Fruit fly (Drosophila melanogaster) whole organism, embryonic: ENCODE measurements around the gene Rad60.
A peak's percentile ranks its signal among the peaks of the same experiment; 100 is the strongest.

Source experiments
- Ada2b ChIP-seq: fragments of 200-800 bp; sonication (Bioruptor generic); IDR thresholded peaks from 2 replicates; pipeline ENCODE4 v1.3.6; 2022; ENCODE audit warnings: missing biosample characterization, missing genetic modification characterization
- BtbVII ChIP-seq: fragments of 200-800 bp; sonication (Bioruptor generic); optimal IDR thresholded peaks from 3 replicates; lab custom pipeline; 2017; ENCODE audit warnings: missing biosample characterization, mild to moderate bottlenecking, missing genetic modification characterization
- CG10979 ChIP-seq: fragments of 200-800 bp; sonication (Bioruptor generic); optimal IDR thresholded peaks from 2 replicates; lab custom pipeline; 2018; ENCODE audit warnings: missing biosample characterization, mild to moderate bottlenecking, missing genetic modification characterization, moderate library complexity
- CG11093 ChIP-seq: fragments of 200-800 bp; sonication (Bioruptor generic); IDR thresholded peaks from 3 replicates; pipeline ENCODE4 v1.3.6; 2022; ENCODE audit warnings: missing biosample characterization, missing genetic modification characterization
- CG11398 ChIP-seq: fragments of 200-800 bp; sonication (Bioruptor generic); optimal IDR thresholded peaks from 2 replicates; lab custom pipeline; 2016; ENCODE audit warnings: missing biosample characterization, missing genetic modification characterization
- CG13775 ChIP-seq: fragments of 200-800 bp; sonication (Bioruptor generic); optimal IDR thresholded peaks from 3 replicates; lab custom pipeline; 2017; ENCODE audit warnings: missing biosample characterization, mild to moderate bottlenecking, missing genetic modification characterization
- CG17385 ChIP-seq: fragments of 200-800 bp; sonication (Bioruptor generic); optimal IDR thresholded peaks from 3 replicates; lab custom pipeline; 2018; ENCODE audit warnings: missing biosample characterization, mild to moderate bottlenecking, missing genetic modification characterization
- CG18599 ChIP-seq: fragments of 200-800 bp; sonication (Bioruptor generic); optimal IDR thresholded peaks from 3 replicates; lab custom pipeline; 2017; ENCODE audit warnings: missing biosample characterization, missing genetic modification characterization, mild to moderate bottlenecking, moderate library complexity, missing genetic modification reagents
- CG18764 ChIP-seq: fragments of 200-800 bp; sonication (Bioruptor generic); optimal IDR thresholded peaks from 3 replicates; lab custom pipeline; 2016; ENCODE audit warnings: missing biosample characterization, missing genetic modification characterization
- CG2116 ChIP-seq: fragments of 200-800 bp; sonication (Bioruptor generic); optimal IDR thresholded peaks from 3 replicates; lab custom pipeline; 2018; ENCODE audit warnings: missing biosample characterization, mild to moderate bottlenecking, missing genetic modification characterization
- CG2712 ChIP-seq: fragments of 200-800 bp; optimal IDR thresholded peaks from 3 replicates; lab custom pipeline; 2019; ENCODE audit warnings: missing biosample characterization, mild to moderate bottlenecking, missing genetic modification characterization, moderate library complexity
- CG31441 ChIP-seq: fragments of 200-800 bp; sonication (Bioruptor generic); IDR thresholded peaks from 2 replicates; pipeline ENCODE4 v1.3.6; 2022; ENCODE audit warnings: missing biosample characterization, missing genetic modification characterization
- CG32772 ChIP-seq: fragments of 200-800 bp; sonication (Bioruptor generic); IDR thresholded peaks from 2 replicates; pipeline ENCODE4 v1.3.6; 2022; ENCODE audit warnings: missing biosample characterization, missing genetic modification characterization
- CG34224 ChIP-seq: fragments of 200-800 bp; sonication (Bioruptor generic); IDR thresholded peaks from 3 replicates; pipeline ENCODE4 v1.3.6; 2022; ENCODE audit warnings: missing biosample characterization, missing genetic modification characterization; ENCODE audit not compliant: partially characterized antibody
- CG34422 ChIP-seq: fragments of 200-800 bp; sonication (Bioruptor generic); IDR thresholded peaks from 3 replicates; pipeline ENCODE4 v1.3.6; 2022; ENCODE audit warnings: missing biosample characterization, missing genetic modification characterization
- CG3847 ChIP-seq: fragments of 200-800 bp; sonication (Bioruptor generic); IDR thresholded peaks from 2 replicates; pipeline ENCODE4 v1.3.6; 2022; ENCODE audit warnings: missing biosample characterization, missing genetic modification characterization
- CG4424 ChIP-seq: fragments of 200-800 bp; sonication (Bioruptor generic); optimal IDR thresholded peaks from 3 replicates; lab custom pipeline; 2016; ENCODE audit warnings: missing biosample characterization, missing genetic modification characterization
- CG4617 ChIP-seq: fragments of 200-800 bp; sonication (Bioruptor generic); optimal IDR thresholded peaks from 3 replicates; lab custom pipeline; 2016; ENCODE audit warnings: missing biosample characterization, missing genetic modification characterization, borderline replicate concordance
- CG6175 ChIP-seq: fragments of 200-800 bp; sonication (Bioruptor generic); IDR thresholded peaks from 3 replicates; pipeline ENCODE4 v1.3.6; 2022; ENCODE audit warnings: missing biosample characterization, missing genetic modification characterization
- CG6791 ChIP-seq: fragments of 200-800 bp; sonication (Bioruptor generic); IDR thresholded peaks from 3 replicates; pipeline ENCODE4 v1.3.6; 2022; ENCODE audit warnings: missing biosample characterization, missing genetic modification characterization; ENCODE audit not compliant: partially characterized antibody
- CG8290 ChIP-seq, 3 experiments: fragments of 200-800 bp; sonication (Bioruptor generic); optimal IDR thresholded peaks; 2 replicates each; lab custom pipeline; 2016 to 2019; ENCODE audit warnings: missing biosample characterization in 3 of 3, missing genetic modification characterization in 3 of 3, mild to moderate bottlenecking in 2 of 3, moderate library complexity in 1 of 3
- CG8944 ChIP-seq: fragments of 200-800 bp; sonication (Bioruptor generic); optimal IDR thresholded peaks from 3 replicates; lab custom pipeline; 2016; ENCODE audit warnings: missing biosample characterization, missing genetic modification characterization
- CG9215 ChIP-seq: fragments of 200-800 bp; sonication (Bioruptor generic); IDR thresholded peaks from 2 replicates; pipeline ENCODE4 v1.3.6; 2022; ENCODE audit warnings: missing biosample characterization, missing genetic modification characterization
- CG9437 ChIP-seq: fragments of 200-800 bp; sonication (Bioruptor generic); optimal IDR thresholded peaks from 2 replicates; lab custom pipeline; 2018; ENCODE audit warnings: missing biosample characterization, mild to moderate bottlenecking, missing genetic modification characterization
- Doc3 ChIP-seq: fragments of 200-800 bp; sonication (Bioruptor generic); IDR thresholded peaks from 3 replicates; pipeline ENCODE4 v1.3.6; 2022; ENCODE audit warnings: missing biosample characterization, missing genetic modification characterization; ENCODE audit not compliant: partially characterized antibody
- Gsc ChIP-seq: fragments of 200-800 bp; sonication (Bioruptor generic); IDR thresholded peaks from 2 replicates; pipeline ENCODE4 v1.3.6; 2022; ENCODE audit warnings: missing biosample characterization, missing genetic modification characterization
- HLH4C ChIP-seq: fragments of 200-800 bp; sonication (Bioruptor generic); IDR thresholded peaks from 3 replicates; pipeline ENCODE4 v1.3.6; 2022; ENCODE audit warnings: missing biosample characterization, missing genetic modification characterization; ENCODE audit not compliant: partially characterized antibody
- Hand ChIP-seq: fragments of 200-800 bp; sonication (Bioruptor generic); optimal IDR thresholded peaks from 2 replicates; lab custom pipeline; 2017; ENCODE audit warnings: mild to moderate bottlenecking, missing biosample characterization, missing genetic modification reagents, missing genetic modification characterization
- HmgZ ChIP-seq: fragments of 200-800 bp; sonication (Bioruptor generic); optimal IDR thresholded peaks from 2 replicates; lab custom pipeline; 2018; ENCODE audit warnings: missing biosample characterization, mild to moderate bottlenecking, missing genetic modification characterization
- Hr3 ChIP-seq: fragments of 200-800 bp; sonication (Bioruptor generic); optimal IDR thresholded peaks from 3 replicates; lab custom pipeline; 2016; ENCODE audit warnings: missing biosample characterization, missing genetic modification characterization
- Mes4 ChIP-seq: fragments of 200-800 bp; sonication (Bioruptor generic); optimal IDR thresholded peaks from 2 replicates; lab custom pipeline; 2016; ENCODE audit warnings: missing biosample characterization, missing genetic modification characterization
- Oaz ChIP-seq: fragments of 200-800 bp; sonication (Bioruptor generic); IDR thresholded peaks from 2 replicates; pipeline ENCODE4 v1.3.6; 2022; ENCODE audit warnings: missing biosample characterization, missing genetic modification characterization
- Ptx1 ChIP-seq: fragments of 200-800 bp; sonication (Bioruptor generic); IDR thresholded peaks from 2 replicates; pipeline ENCODE4 v1.3.6; 2022; ENCODE audit warnings: missing biosample characterization, missing genetic modification characterization
- Sin3A ChIP-seq: fragments of >200 bp; optimal IDR thresholded peaks from 2 replicates; lab custom pipeline; 2018
- al ChIP-seq: fragments of 200-800 bp; sonication (Bioruptor generic); IDR thresholded peaks from 2 replicates; pipeline ENCODE4 v1.3.6; 2022; ENCODE audit warnings: missing biosample characterization, missing genetic modification characterization
- amos ChIP-seq: fragments of 200-800 bp; sonication (Bioruptor generic); IDR thresholded peaks from 2 replicates; pipeline ENCODE4 v1.3.6; 2022; ENCODE audit warnings: missing biosample characterization, missing genetic modification characterization; ENCODE audit not compliant: partially characterized antibody
- cg ChIP-seq: fragments of 200-800 bp; sonication (Bioruptor generic); optimal IDR thresholded peaks from 3 replicates; lab custom pipeline; 2019; ENCODE audit warnings: missing biosample characterization, mild to moderate bottlenecking, missing genetic modification characterization, moderate library complexity
- chif ChIP-seq, 2 experiments: fragments of 200-800 bp; sonication (Bioruptor generic); optimal IDR thresholded peaks; 3 replicates each; lab custom pipeline; 2016; ENCODE audit warnings: missing biosample characterization in 2 of 2, missing genetic modification characterization in 2 of 2
- croc ChIP-seq: fragments of 200-800 bp; sonication (Bioruptor generic); conservative IDR thresholded peaks from 3 replicates; pipeline ENCODE4 v1.3.6; 2022; ENCODE audit warnings: missing biosample characterization, missing genetic modification characterization
- eve ChIP-seq, 2 experiments: fragments of >200 bp; optimal IDR thresholded peaks; 2 replicates each; lab custom pipeline; 2017; ENCODE audit warnings: missing biosample characterization in 2 of 2, missing genetic modification characterization in 2 of 2
- gce ChIP-seq: fragments of 200-800 bp; sonication (Bioruptor generic); IDR thresholded peaks from 3 replicates; pipeline ENCODE4 v1.3.6; 2022; ENCODE audit warnings: missing biosample characterization, missing genetic modification characterization
- gt ChIP-seq: fragments of 200-800 bp; sonication (Bioruptor generic); IDR thresholded peaks from 2 replicates; pipeline ENCODE4 v1.3.6; 2022; ENCODE audit warnings: missing biosample characterization, missing genetic modification characterization
- hth ChIP-seq: fragments of >200 bp; optimal IDR thresholded peaks from 2 replicates; lab custom pipeline; 2017; ENCODE audit warnings: inconsistent platforms
- kay ChIP-seq: fragments of 200-800 bp; sonication (Bioruptor generic); optimal IDR thresholded peaks from 2 replicates; lab custom pipeline; 2016; ENCODE audit warnings: missing biosample characterization, missing genetic modification characterization
- mirr ChIP-seq: fragments of 200-800 bp; sonication (Bioruptor generic); optimal IDR thresholded peaks from 3 replicates; lab custom pipeline; 2018; ENCODE audit warnings: missing biosample characterization, mild to moderate bottlenecking, missing genetic modification characterization
- pb ChIP-seq: fragments of 200-800 bp; sonication (Bioruptor generic); optimal IDR thresholded peaks from 3 replicates; lab custom pipeline; 2016; ENCODE audit warnings: missing biosample characterization, missing genetic modification characterization
- sens ChIP-seq: fragments of 200-800 bp; sonication (Bioruptor generic); peaks from one replicate; lab custom pipeline; 2016; ENCODE audit warnings: missing biosample characterization, missing genetic modification characterization
- slp2 ChIP-seq: fragments of 200-800 bp; sonication (Bioruptor generic); optimal IDR thresholded peaks from 2 replicates; lab custom pipeline; 2016; ENCODE audit warnings: missing biosample characterization, missing genetic modification characterization
- sqz ChIP-seq: fragments of 200-800 bp; sonication (Bioruptor generic); optimal IDR thresholded peaks from 3 replicates; lab custom pipeline; 2018; ENCODE audit warnings: missing biosample characterization, mild to moderate bottlenecking, missing genetic modification characterization
- stwl ChIP-seq: fragments of 200-800 bp; sonication (Bioruptor generic); optimal IDR thresholded peaks from 3 replicates; lab custom pipeline; 2018; ENCODE audit warnings: missing biosample characterization, mild to moderate bottlenecking, missing genetic modification characterization, moderate library complexity
- z ChIP-seq: fragments of 200-800 bp; sonication (Bioruptor generic); IDR thresholded peaks from 3 replicates; pipeline ENCODE4 v1.3.6; 2022; ENCODE audit warnings: missing biosample characterization, missing genetic modification characterization

Rad60 gene

dm6 chr3R:23211745-23212254 is 39.5 kb downstream of the Rad60 start (continued):
- TF ChIP-seq CG11398 (no peak), CG8944 (GFP tag; lab: Kevin White, UChicago) (no peak), CG8290 (GFP tag; optimal IDR thresholded peaks at IDR 0.05; lab: Kevin White, UChicago) (peak; percentile 38), CG8290 (tag; optimal IDR thresholded peaks at IDR 0.05; lab: Kevin White, UChicago) (no peak), CG31441 (GFP tag; lab: Robert Waterston, UW) (peak; percentile 61), cg (GFP tag; lab: Kevin White, UChicago) (peak; percentile 32), CG6791 (GFP tag; lab: Robert Waterston, UW) (no peak), sens (GFP tag; lab: Kevin White, UChicago) (peak; percentile 92), Hr3 (GFP tag; lab: Kevin White, UChicago) (peak; percentile 2), Sin3A (lab: Kevin White, UChicago) (no peak), CG13775 (GFP tag; lab: Kevin White, UChicago) (peak; percentile 43), Gsc (GFP tag; lab: Robert Waterston, UW) (no peak), CG10979 (tag; lab: Kevin White, UChicago) (peak; percentile 71), CG18599 (GFP tag; lab: Kevin White, UChicago) (peak; percentile 88), sqz (GFP tag; lab: Kevin White, UChicago) (peak; percentile 12), CG9215 (peak; percentile 46; the same call in 1 of the 2 replicates), kay (GFP tag; lab: Kevin White, UChicago) (peak; percentile 13), CG34224 (GFP tag; lab: Robert Waterston, UW) (no peak), slp2 (GFP tag; lab: Kevin White, UChicago) (peak; percentile 24), Ada2b (GFP tag; lab: Robert Waterston, UW) (peak; percentile 62), hth (no peak), mirr (GFP tag; lab: Kevin White, UChicago) (no peak), croc (no peak), stwl (tag; lab: Kevin White, UChicago) (no peak), HLH4C (GFP tag; lab: Robert Waterston, UW) (no peak), HmgZ (tag; lab: Kevin White, UChicago) (peak; percentile 29), BtbVII (GFP tag; lab: Kevin White, UChicago) (peak; percentile 50), CG32772 (GFP tag; lab: Robert Waterston, UW) (no peak), Mes4 (no peak), CG34422 (GFP tag; lab: Robert Waterston, UW) (no peak), gt (GFP tag; lab: Robert Waterston, UW) (0 out of 2 replicates have a peak, but pooled peaks have one; percentile 33), CG9437 (no peak), CG17385 (GFP tag; lab: Kevin White, UChicago) (no peak), chif (GFP tag; optimal IDR thresholded peaks at IDR 0.05; lab: Kevin White, UChicago) (peak; percentile 39 to 48), CG11093 (no peak), pb (GFP tag; lab: Kevin White, UChicago) (no peak), CG2116 (GFP tag; lab: Kevin White, UChicago) (no peak), CG3847 (no peak; the same call in 1 of the 2 replicates), amos (no peak), Ptx1 (GFP tag; lab: Robert Waterston, UW) (peak; percentile 31; the same call in 1 of the 2 replicates), CG4617 (GFP tag; lab: Kevin White, UChicago) (no peak), CG6175 (GFP tag; lab: Robert Waterston, UW) (no peak), gce (GFP tag; lab: Robert Waterston, UW) (no peak), z (GFP tag; lab: Robert Waterston, UW) (no peak), Doc3 (GFP tag; lab: Robert Waterston, UW) (no peak), CG18764 (GFP tag; lab: Kevin White, UChicago) (no peak), eve (GFP tag; optimal IDR thresholded peaks at IDR 0.05; lab: Kevin White, UChicago) (no peak), Oaz (GFP tag; lab: Robert Waterston, UW) (no peak), CG2712 (tag; lab: Kevin White, UChicago) (peak; percentile 72), al (GFP tag; lab: Robert Waterston, UW) (0 out of 2 replicates have a peak, but pooled peaks have one; percentile 38), Hand (GFP tag; lab: Kevin White, UChicago) (peak; percentile 50), CG4424 (GFP tag; lab: Kevin White, UChicago) (peak; percentile 4)
